Worm (Caenorhabditis elegans): ENCODE data around the gene T25B9.9.

Gene T25B9.9

DNA sequence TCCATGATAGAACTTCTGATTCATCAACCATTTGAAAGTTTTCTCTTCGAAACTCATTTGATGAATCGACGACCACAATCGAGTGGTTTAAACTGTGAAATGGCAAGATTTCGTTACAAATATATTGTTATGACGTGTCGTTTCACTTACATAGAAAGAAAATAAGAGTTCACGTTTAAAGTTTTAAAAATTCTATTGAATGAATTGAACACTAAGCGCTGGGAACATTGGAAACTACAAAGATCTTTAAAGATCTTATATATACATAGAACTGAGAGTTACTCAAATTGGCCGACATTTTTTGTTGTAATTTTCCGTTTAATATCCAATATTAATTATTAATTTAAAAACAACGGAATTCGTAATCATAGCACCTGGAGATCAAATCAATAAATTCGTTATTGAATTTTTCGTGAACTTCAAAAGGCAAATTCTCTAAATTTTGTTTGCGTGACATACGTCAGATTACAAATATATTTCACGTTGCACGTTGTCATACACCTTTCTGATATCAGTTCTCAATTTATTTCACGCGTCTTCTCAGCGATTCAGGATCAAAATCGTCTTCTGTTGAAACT, 11.7 kb upstream of the T25B9.9 start, which contains the start of the genes T25B9.4 and T25B9.6:
TSS of gene T25B9.4 (minus strand) at position 101 of the 578 bp plus-strand sequence.
TSS of gene T25B9.6 (plus strand) at position 528 of the 578 bp plus-strand sequence.
- TF ChIP-seq pha-4 (tag; optimal IDR thresholded peaks at IDR 0.05) (no peak), egl-5 (tag; optimal IDR thresholded peaks at IDR 0.05) (no peak), daf-12 (tag; optimal IDR thresholded peaks at IDR 0.05) (no peak), fkh-10 (GFP tag; optimal IDR thresholded peaks at IDR 0.05) (no peak), ama-1 (optimal IDR thresholded peaks at IDR 0.05) (no peak)

DNA sequence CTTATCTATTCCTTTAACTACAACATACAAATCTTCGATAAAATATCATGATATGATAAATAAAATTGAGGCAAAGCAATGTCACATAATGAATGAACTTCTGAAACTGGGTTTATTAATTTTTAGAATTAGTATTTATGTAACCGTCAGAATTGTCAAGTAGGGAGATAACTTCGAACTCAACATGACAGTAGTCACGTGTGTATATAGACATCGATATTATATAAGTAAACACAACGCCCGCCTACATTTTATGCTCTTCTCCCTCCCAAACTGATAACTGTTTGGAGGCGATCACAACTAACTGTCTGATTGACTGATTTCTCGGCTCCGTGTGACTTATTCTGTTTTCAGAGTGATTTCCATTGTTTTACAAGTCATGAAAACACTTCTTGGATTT, 8.1 kb upstream of the T25B9.9 start, which contains the start of gene ugt-54:
TSS of gene ugt-54 (plus strand) at position 355 of the 400 bp plus-strand sequence.
- peak; percentile 74 for TF ChIP-seq pqm-1 (tag; optimal IDR thresholded peaks at IDR 0.05)
- TF ChIP-seq ceh-16 (tag; optimal IDR thresholded peaks at IDR 0.05): no peak
- peak; percentile 87 for TF ChIP-seq elt-2 (tag; optimal IDR thresholded peaks at IDR 0.05)

DNA sequence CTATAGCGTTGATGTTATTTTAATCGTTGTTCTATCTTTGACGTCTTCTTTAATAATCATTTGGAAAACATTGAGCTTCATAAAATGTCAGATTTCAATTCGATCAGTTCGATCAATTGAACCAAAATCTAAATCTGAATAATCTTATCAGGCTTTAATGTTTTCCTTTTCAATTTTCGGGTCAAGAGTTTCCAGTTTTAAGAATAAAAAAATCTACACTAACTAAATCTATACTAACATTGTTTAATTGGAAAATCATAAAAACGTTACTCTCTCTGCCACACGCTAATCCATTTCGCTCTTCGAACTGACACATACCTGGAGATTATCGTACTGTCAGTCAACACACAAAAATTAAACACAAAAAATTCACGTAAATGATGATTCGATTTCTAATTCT, 5.2 kb upstream of the T25B9.9 start, which contains the start of gene T25B9.11:
TSS of gene T25B9.11 (plus strand) at position 301 of the 400 bp plus-strand sequence.
- TF ChIP-seq lin-39 (tag; optimal IDR thresholded peaks at IDR 0.05) (no peak), tbx-2 (tag; optimal IDR thresholded peaks at IDR 0.05) (no peak), nhr-76 (tag; optimal IDR thresholded peaks at IDR 0.05) (no peak), fkh-10 (GFP tag; optimal IDR thresholded peaks at IDR 0.05) (no peak), nfya-1 (tag; optimal IDR thresholded peaks at IDR 0.05; ENCODE audit: insufficient read depth) (no peak), eor-1 (tag; optimal IDR thresholded peaks at IDR 0.05) (no peak)

DNA sequence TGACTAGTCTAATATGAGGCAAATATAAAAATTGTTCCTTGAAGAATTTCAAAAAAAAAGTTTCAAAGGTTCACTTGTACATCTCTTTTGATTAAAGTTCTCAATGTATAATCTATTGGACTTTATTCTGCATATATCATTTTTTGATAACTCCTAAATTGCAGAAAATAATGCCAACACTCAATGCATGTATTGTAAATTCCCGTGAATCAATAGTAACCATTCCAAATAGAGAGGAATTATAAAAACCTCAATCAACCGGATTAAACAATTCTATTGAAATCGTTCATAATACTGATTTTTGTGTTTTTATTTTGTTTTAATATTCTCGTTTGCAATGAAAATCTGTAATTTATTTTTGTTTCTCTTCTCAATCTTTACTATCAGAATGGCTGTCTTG, 4.4 kb upstream of the T25B9.9 start, which contains the start of gene T25B9.12:
TSS of gene T25B9.12 (plus strand) at position 301 of the 400 bp plus-strand sequence.
- TF ChIP-seq pha-4 (tag; optimal IDR thresholded peaks at IDR 0.05) (no peak), skn-1 (tag; optimal IDR thresholded peaks at IDR 0.05) (no peak), nhr-28 (tag; optimal IDR thresholded peaks at IDR 0.05) (no peak), ceh-16 (tag; optimal IDR thresholded peaks at IDR 0.05) (no peak), ama-1 (optimal IDR thresholded peaks at IDR 0.05) (no peak), ceh-28 (tag; optimal IDR thresholded peaks at IDR 0.05) (no peak), ztf-11 (tag; optimal IDR thresholded peaks at IDR 0.05) (no peak), egl-5 (tag; optimal IDR thresholded peaks at IDR 0.05) (no peak), jun-1 (tag; optimal IDR thresholded peaks at IDR 0.05) (no peak), pqm-1 (tag; optimal IDR thresholded peaks at IDR 0.05) (no peak), unc-62 (GFP tag; optimal IDR thresholded peaks at IDR 0.05) (no peak), nhr-77 (tag; optimal IDR thresholded peaks at IDR 0.05) (no peak), mdl-1 (tag; optimal IDR thresholded peaks at IDR 0.05) (no peak), ceh-9 (tag; optimal IDR thresholded peaks at IDR 0.05) (no peak), unc-39 (tag; optimal IDR thresholded peaks at IDR 0.05) (no peak), daf-12 (tag; optimal IDR thresholded peaks at IDR 0.05) (no peak), sea-2 (GFP tag; optimal IDR thresholded peaks at IDR 0.05) (no peak), fkh-10 (GFP tag; optimal IDR thresholded peaks at IDR 0.05) (no peak), elt-2 (tag; optimal IDR thresholded peaks at IDR 0.05) (no peak)

DNA sequence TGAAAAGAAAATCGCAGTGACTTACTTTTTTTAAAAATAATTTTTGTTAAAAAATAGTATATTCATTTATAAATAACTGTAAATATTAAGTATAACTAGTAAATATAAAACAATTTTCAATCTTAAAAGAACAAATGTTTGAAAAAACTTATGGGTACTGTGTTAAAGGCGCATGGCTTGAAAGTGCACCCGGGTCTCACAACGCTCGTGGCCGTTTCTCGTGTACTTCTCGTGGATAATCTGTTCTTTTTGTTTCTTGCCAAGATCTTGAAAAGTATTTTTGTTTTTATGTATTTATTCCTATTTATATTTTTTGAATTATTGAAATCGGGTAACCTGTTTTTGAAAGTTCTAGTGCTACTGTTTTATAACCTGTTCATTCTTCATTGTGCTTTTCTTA, 3.4 kb upstream of the T25B9.9 start:
- TF ChIP-seq jun-1 (tag; optimal IDR thresholded peaks at IDR 0.05) (no peak), nhr-11 (tag; optimal IDR thresholded peaks at IDR 0.05) (no peak), nhr-76 (tag; optimal IDR thresholded peaks at IDR 0.05) (no peak), ceh-9 (tag; optimal IDR thresholded peaks at IDR 0.05) (no peak), elt-1 (tag; optimal IDR thresholded peaks at IDR 0.05) (no peak), ztf-4 (tag; optimal IDR thresholded peaks at IDR 0.05) (no peak)

DNA sequence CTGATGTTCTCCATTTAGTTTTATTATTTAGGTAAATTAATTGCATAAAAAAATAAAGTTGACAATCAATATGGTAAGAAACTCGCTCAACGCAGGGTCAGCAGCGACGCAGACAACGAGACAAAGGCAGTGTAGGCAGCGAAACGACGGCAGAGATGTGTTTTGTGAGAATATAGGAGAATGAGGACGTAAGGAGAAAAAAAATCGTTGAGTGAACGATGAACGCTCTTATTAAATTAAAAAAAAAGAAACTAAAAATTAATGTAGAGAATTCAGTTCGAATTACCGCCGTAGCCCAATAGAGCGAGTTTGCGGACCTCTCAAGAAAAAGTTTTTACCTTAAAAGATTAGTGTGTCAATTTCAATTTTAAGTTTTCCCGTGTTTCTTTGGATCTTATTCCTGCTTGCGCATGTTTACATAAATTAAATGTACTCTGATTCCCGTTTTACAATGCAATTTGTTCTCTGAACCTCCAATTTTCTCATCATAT, 1.3 kb upstream of the T25B9.9 start, which contains the start of gene T25B9.8:
TSS of gene T25B9.8 (minus strand) at position 51 of the 491 bp plus-strand sequence.
- TF ChIP-seq aly-2 (tag; optimal IDR thresholded peaks at IDR 0.05) (no peak), ceh-28 (tag; optimal IDR thresholded peaks at IDR 0.05) (no peak), fkh-10 (GFP tag; optimal IDR thresholded peaks at IDR 0.05) (peak; percentile 3)

DNA sequence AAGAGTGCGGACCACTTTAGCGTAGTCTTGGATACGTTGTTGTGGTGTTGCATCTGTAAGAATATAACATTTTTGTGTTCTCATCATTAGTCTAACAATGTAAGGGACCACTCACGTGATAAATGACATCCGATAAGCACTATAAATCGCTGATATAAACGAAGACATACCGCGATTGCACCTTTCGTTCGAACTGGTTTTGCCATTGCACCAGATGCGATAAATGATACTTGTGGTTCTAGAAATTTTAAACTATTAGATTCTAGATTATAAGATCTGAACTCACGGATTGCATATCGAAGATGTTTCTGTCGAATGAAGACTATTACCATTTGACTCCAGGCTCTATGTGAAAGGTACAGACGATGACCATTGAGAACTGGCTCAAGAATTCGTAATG, 1.8 kb downstream of the T25B9.9 start:
- TF ChIP-seq aly-2 (tag; optimal IDR thresholded peaks at IDR 0.05) (no peak), zag-1 (tag; optimal IDR thresholded peaks at IDR 0.05) (no peak), ZK546.5 (tag; optimal IDR thresholded peaks at IDR 0.05) (no peak), unc-39 (tag; optimal IDR thresholded peaks at IDR 0.05) (no peak), ama-1 (optimal IDR thresholded peaks at IDR 0.05) (no peak), nhr-67 (tag; optimal IDR thresholded peaks at IDR 0.05) (no peak), daf-12 (tag; optimal IDR thresholded peaks at IDR 0.05) (no peak), nhr-28 (tag; optimal IDR thresholded peaks at IDR 0.05) (no peak), unc-62 (GFP tag; optimal IDR thresholded peaks at IDR 0.05) (no peak), nhr-76 (tag; optimal IDR thresholded peaks at IDR 0.05) (no peak), egl-5 (tag; optimal IDR thresholded peaks at IDR 0.05) (no peak), egl-27 (tag; optimal IDR thresholded peaks at IDR 0.05) (no peak), ceh-9 (tag; optimal IDR thresholded peaks at IDR 0.05) (no peak), pqm-1 (tag; optimal IDR thresholded peaks at IDR 0.05) (no peak), nfya-1 (tag; optimal IDR thresholded peaks at IDR 0.05; ENCODE audit: insufficient read depth) (no peak), fkh-10 (GFP tag; optimal IDR thresholded peaks at IDR 0.05) (no peak), pha-4 (tag; optimal IDR thresholded peaks at IDR 0.05) (no peak), nhr-237 (tag; optimal IDR thresholded peaks at IDR 0.05) (no peak), ceh-82 (tag; optimal IDR thresholded peaks at IDR 0.05) (no peak), ceh-28 (tag; optimal IDR thresholded peaks at IDR 0.05) (no peak)

Measured in whole organism, L3 larva.